Worm (Caenorhabditis elegans) whole organism, late embryonic: ENCODE data around the gene Y119D3B.21.

Experiments
- ceh-24 ChIP-seq: sonication (generic microtip); optimal IDR thresholded peaks from 2 replicates; lab custom pipeline; 2016; ENCODE audit warnings: mild to moderate bottlenecking, missing genetic modification characterization, missing compliant biosample characterization
- che-1 ChIP-seq: sonication (generic microtip); optimal IDR thresholded peaks from 2 replicates; lab custom pipeline; 2016; ENCODE audit warnings: mild to moderate bottlenecking, missing genetic modification characterization, missing compliant biosample characterization
- ets-4 ChIP-seq: sonication (generic microtip); optimal IDR thresholded peaks from 2 replicates; lab custom pipeline; 2016; ENCODE audit warnings: missing genetic modification characterization, missing compliant biosample characterization
- fkh-10 ChIP-seq: fragments of 150-350 bp; optimal IDR thresholded peaks from 2 replicates; lab custom pipeline; 2014; ENCODE audit warnings: missing biosample characterization, missing genetic modification reagents, missing genetic modification characterization
- hlh-13 ChIP-seq: fragments of 200-800 bp; sonication (Bioruptor generic); optimal IDR thresholded peaks from 2 replicates; lab custom pipeline; 2018; ENCODE audit warnings: mild to moderate bottlenecking, missing genetic modification characterization, missing compliant biosample characterization
- hlh-30 ChIP-seq: sonication (generic microtip); optimal IDR thresholded peaks from 2 replicates; lab custom pipeline; 2017; ENCODE audit warnings: antibody characterized with exemption, missing genetic modification characterization, missing compliant biosample characterization; ENCODE audit not compliant: insufficient read depth
- nhr-11 ChIP-seq: fragments of 150-350 bp; optimal IDR thresholded peaks from 2 replicates; lab custom pipeline; 2014; ENCODE audit warnings: missing biosample characterization, missing genetic modification characterization
- pag-3 ChIP-seq: sonication (generic microtip); optimal IDR thresholded peaks from 2 replicates; lab custom pipeline; 2016; ENCODE audit warnings: missing compliant biosample characterization, missing genetic modification characterization, borderline replicate concordance
- pha-2 ChIP-seq: sonication (generic microtip); optimal IDR thresholded peaks from 2 replicates; lab custom pipeline; 2017; ENCODE audit warnings: mild to moderate bottlenecking, missing genetic modification characterization, missing compliant biosample characterization
- pqm-1 ChIP-seq: sonication (generic microtip); optimal IDR thresholded peaks from 2 replicates; lab custom pipeline; 2016; ENCODE audit warnings: missing genetic modification characterization, missing compliant biosample characterization
- tbx-2 ChIP-seq: sonication (generic microtip); optimal IDR thresholded peaks from 2 replicates; lab custom pipeline; 2016; ENCODE audit warnings: missing genetic modification characterization, missing compliant biosample characterization
- tbx-7 ChIP-seq: sonication (generic microtip); optimal IDR thresholded peaks from 2 replicates; lab custom pipeline; 2016; ENCODE audit warnings: missing genotype, missing genetic modification characterization, missing compliant biosample characterization

ce11 chrIII:1210638-1211037 lies 4.2 kb upstream of the Y119D3B.21 start:
- TF ChIP-seq fkh-10 (GFP tag; lab: Kevin White, UChicago) (no peak), pag-3 (tag; lab: Kevin White, UChicago) (no peak), hlh-30 (tag; lab: Kevin White, UChicago) (no peak), ets-4 (tag; lab: Kevin White, UChicago) (no peak), nhr-11 (tag; lab: Kevin White, UChicago) (no peak), tbx-7 (no peak), che-1 (tag; lab: Kevin White, UChicago) (no peak), tbx-2 (tag; lab: Kevin White, UChicago) (no peak), ceh-24 (no peak), pqm-1 (tag; lab: Kevin White, UChicago) (no peak), pha-2 (tag; lab: Kevin White, UChicago) (no peak), hlh-13 (GFP tag; lab: Kevin White, UChicago) (no peak)
